Worm (Caenorhabditis elegans) whole organism, mixed stage, embryonic: Measurements from ENCODE around the gene M70.5.
"Not testable (repeated sequence)": the region's sequence is repeated elsewhere in the genome, so short reads cannot be mapped to it uniquely, and the experiment has no call there.

ENCODE experiments used
- elt-1 ChIP-seq: sonication (generic microtip); optimal IDR thresholded peaks from 2 replicates; lab custom pipeline; 2017; ENCODE audit warnings: missing genetic modification characterization, mild to moderate bottlenecking, missing compliant biosample characterization, antibody characterized with exemption, moderate library complexity, borderline replicate concordance; ENCODE audit not compliant: insufficient read depth
- flh-1 ChIP-seq: fragments of 200-800 bp; sonication (Bioruptor generic); optimal IDR thresholded peaks from 2 replicates; lab custom pipeline; 2018; ENCODE audit warnings: mild to moderate bottlenecking, missing genetic modification characterization, moderate library complexity, missing compliant biosample characterization
- lsy-2 ChIP-seq: fragments of 150-350 bp; optimal IDR thresholded peaks from 2 replicates; lab custom pipeline; 2014; ENCODE audit warnings: missing biosample characterization, missing genetic modification characterization
- mab-5 ChIP-seq: fragments of 150-350 bp; optimal IDR thresholded peaks from 2 replicates; lab custom pipeline; 2014; ENCODE audit warnings: missing biosample characterization, missing genetic modification characterization
- nhr-12 ChIP-seq: fragments of 150-350 bp; optimal IDR thresholded peaks from 2 replicates; lab custom pipeline; 2014; ENCODE audit warnings: missing biosample characterization, missing genetic modification characterization
- nhr-237 ChIP-seq: fragments of 150-350 bp; optimal IDR thresholded peaks from 2 replicates; lab custom pipeline; 2014; ENCODE audit warnings: missing biosample characterization, missing genetic modification characterization
- nhr-76 ChIP-seq: sonication (generic microtip); optimal IDR thresholded peaks from 2 replicates; lab custom pipeline; 2017; ENCODE audit warnings: missing biosample characterization, missing genetic modification characterization
- pha-4 ChIP-seq: fragments of 150-350 bp; optimal IDR thresholded peaks from 2 replicates; lab custom pipeline; 2018; ENCODE audit warnings: missing biosample characterization, missing genetic modification reagents, missing genetic modification characterization
- sem-2 ChIP-seq: fragments of 200-800 bp; sonication (Bioruptor generic); optimal IDR thresholded peaks from 2 replicates; lab custom pipeline; 2018; ENCODE audit warnings: mild to moderate bottlenecking, missing genetic modification characterization, missing compliant biosample characterization
- snpc-4 ChIP-seq: fragments of 150-350 bp; optimal IDR thresholded peaks from 2 replicates; lab custom pipeline; 2014; ENCODE audit warnings: missing biosample characterization, missing genetic modification characterization
- unc-120 ChIP-seq: sonication (generic microtip); optimal IDR thresholded peaks from 2 replicates; lab custom pipeline; 2017; ENCODE audit warnings: missing genetic modification characterization, missing compliant biosample characterization; ENCODE audit not compliant: poor library complexity, severe bottlenecking
- unc-39 ChIP-seq: fragments of 150-350 bp; optimal IDR thresholded peaks from 2 replicates; lab custom pipeline; 2014; ENCODE audit warnings: missing biosample characterization, missing genetic modification characterization
- unc-62 ChIP-seq: fragments of 150-350 bp; optimal IDR thresholded peaks from 2 replicates; lab custom pipeline; 2014; ENCODE audit warnings: missing biosample characterization, missing genetic modification reagents, missing genetic modification characterization
- ztf-11 ChIP-seq: fragments of 150-350 bp; optimal IDR thresholded peaks from 2 replicates; lab custom pipeline; 2014; ENCODE audit warnings: missing biosample characterization, missing genetic modification characterization

- TF ChIP-seq mab-5; elt-1 (tag; lab: Kevin White, UChicago); nhr-237 (tag; lab: Kevin White, UChicago); unc-120; snpc-4 (tag; lab: Kevin White, UChicago); pha-4; lsy-2 (tag; lab: Kevin White, UChicago); ztf-11 (tag; lab: Kevin White, UChicago); flh-1 (GFP tag; lab: Kevin White, UChicago); nhr-76 (tag; lab: Kevin White, UChicago); nhr-12; sem-2 (GFP tag; lab: Kevin White, UChicago); unc-62 (GFP tag; lab: Kevin White, UChicago); unc-39: not testable (repeated sequence)
Measured at ce11 chrIV:2275545-2275944, at the start of gene M70.5.
